Fruit fly (Drosophila melanogaster) whole organism, prepupa: ENCODE results near the gene CG11345.

Experiments
- Blimp-1 ChIP-seq: fragments of 200-800 bp; sonication (Bioruptor generic); optimal IDR thresholded peaks from 3 replicates; lab custom pipeline; 2017; ENCODE audit warnings: missing biosample characterization, missing genetic modification characterization, mild to moderate bottlenecking, moderate library complexity, missing genetic modification reagents
- CG10631 ChIP-seq: fragments of 200-800 bp; sonication (Bioruptor generic); optimal IDR thresholded peaks from 2 replicates; lab custom pipeline; 2016; ENCODE audit warnings: missing biosample characterization, missing genetic modification characterization
- CG10669 ChIP-seq: fragments of 200-800 bp; sonication (Bioruptor generic); optimal IDR thresholded peaks from 3 replicates; lab custom pipeline; 2018; ENCODE audit warnings: missing biosample characterization, mild to moderate bottlenecking, missing genetic modification characterization, moderate library complexity
- CG11762 ChIP-seq: fragments of 200-800 bp; sonication (Bioruptor generic); optimal IDR thresholded peaks from 3 replicates; lab custom pipeline; 2016; ENCODE audit warnings: missing biosample characterization, missing genetic modification characterization; ENCODE audit not compliant: insufficient read depth
- CG11902 ChIP-seq: fragments of 200-800 bp; sonication (Bioruptor generic); optimal IDR thresholded peaks from 3 replicates; lab custom pipeline; 2016; ENCODE audit warnings: missing biosample characterization, missing genetic modification characterization
- CG15336 ChIP-seq: fragments of 200-800 bp; sonication (Bioruptor generic); IDR thresholded peaks from 2 replicates; pipeline ENCODE4 v1.3.6; 2022; ENCODE audit warnings: missing biosample characterization, missing genetic modification characterization
- CG16779 ChIP-seq: fragments of 200-800 bp; sonication (Bioruptor generic); optimal IDR thresholded peaks from 3 replicates; lab custom pipeline; 2017; ENCODE audit warnings: missing biosample characterization, mild to moderate bottlenecking, missing genetic modification characterization
- CG31627 ChIP-seq: fragments of 200-800 bp; sonication (Bioruptor generic); optimal IDR thresholded peaks from 3 replicates; lab custom pipeline; 2016; ENCODE audit warnings: missing biosample characterization, missing genetic modification characterization
- CG32006 ChIP-seq: fragments of 200-800 bp; sonication (Bioruptor generic); optimal IDR thresholded peaks from 3 replicates; lab custom pipeline; 2017; ENCODE audit warnings: missing biosample characterization, mild to moderate bottlenecking, missing genetic modification characterization
- CG34406 ChIP-seq: fragments of 200-800 bp; sonication (Bioruptor generic); optimal IDR thresholded peaks from 3 replicates; lab custom pipeline; 2016; ENCODE audit warnings: missing biosample characterization, missing genetic modification characterization
- CG3919 ChIP-seq: fragments of 200-800 bp; sonication (Bioruptor generic); optimal IDR thresholded peaks from 3 replicates; lab custom pipeline; 2016; ENCODE audit warnings: missing biosample characterization, missing genetic modification characterization
- CG4318 ChIP-seq: fragments of 200-800 bp; sonication (Bioruptor generic); optimal IDR thresholded peaks from 3 replicates; lab custom pipeline; 2017; ENCODE audit warnings: missing biosample characterization, mild to moderate bottlenecking, missing genetic modification characterization
- CG6276 ChIP-seq: fragments of 200-800 bp; sonication (Bioruptor generic); optimal IDR thresholded peaks from 2 replicates; lab custom pipeline; 2017; ENCODE audit warnings: missing biosample characterization, mild to moderate bottlenecking, missing genetic modification characterization
- CG6808 ChIP-seq: fragments of 200-800 bp; sonication (Bioruptor generic); optimal IDR thresholded peaks from 3 replicates; lab custom pipeline; 2017; ENCODE audit warnings: missing biosample characterization, missing genetic modification characterization, mild to moderate bottlenecking, moderate library complexity, missing genetic modification reagents
- CG7368 ChIP-seq: fragments of 200-800 bp; sonication (Bioruptor generic); optimal IDR thresholded peaks from 3 replicates; lab custom pipeline; 2016; ENCODE audit warnings: missing biosample characterization, missing genetic modification characterization
- CG8119 ChIP-seq: fragments of 200-800 bp; sonication (Bioruptor generic); IDR thresholded peaks from 3 replicates; pipeline ENCODE4 v1.3.6; 2022; ENCODE audit warnings: missing biosample characterization, missing genetic modification characterization
- CG8319 ChIP-seq: fragments of 200-800 bp; sonication (Bioruptor generic); optimal IDR thresholded peaks from 3 replicates; lab custom pipeline; 2016; ENCODE audit warnings: missing biosample characterization, missing genetic modification characterization
- CG8632 ChIP-seq: fragments of 200-800 bp; sonication (Bioruptor generic); optimal IDR thresholded peaks from 3 replicates; lab custom pipeline; 2016; ENCODE audit warnings: missing biosample characterization, missing genetic modification characterization
- CG9139 ChIP-seq: fragments of 200-800 bp; sonication (Bioruptor generic); optimal IDR thresholded peaks from 3 replicates; lab custom pipeline; 2017; ENCODE audit warnings: missing biosample characterization, mild to moderate bottlenecking, missing genetic modification characterization
- Eip75B ChIP-seq: fragments of 200-800 bp; sonication (Bioruptor generic); optimal IDR thresholded peaks from 3 replicates; lab custom pipeline; 2016; ENCODE audit warnings: missing biosample characterization, missing genetic modification characterization
- Eip78C ChIP-seq: fragments of 200-800 bp; sonication (Bioruptor generic); peaks from one replicate; lab custom pipeline; 2016; ENCODE audit warnings: missing biosample characterization, missing genetic modification characterization
- Ets21C ChIP-seq: fragments of 200-800 bp; sonication (Bioruptor generic); optimal IDR thresholded peaks from 3 replicates; lab custom pipeline; 2016; ENCODE audit warnings: missing biosample characterization, missing genetic modification characterization
- Ets96B ChIP-seq: fragments of 200-800 bp; optimal IDR thresholded peaks from 2 replicates; lab custom pipeline; 2019; ENCODE audit warnings: missing biosample characterization, mild to moderate bottlenecking, missing genetic modification characterization, moderate library complexity
- Gug ChIP-seq: fragments of 200-800 bp; sonication (Bioruptor generic); IDR thresholded peaks from 2 replicates; pipeline ENCODE4 v1.3.6; 2022; ENCODE audit warnings: missing biosample characterization, missing genetic modification characterization
- Hr39 ChIP-seq: fragments of 200-800 bp; sonication (Bioruptor generic); optimal IDR thresholded peaks from 2 replicates; lab custom pipeline; 2016; ENCODE audit warnings: missing biosample characterization, missing genetic modification characterization
- Lpt ChIP-seq: fragments of 200-800 bp; sonication (Bioruptor generic); optimal IDR thresholded peaks from 3 replicates; lab custom pipeline; 2016; ENCODE audit warnings: missing biosample characterization, missing genetic modification characterization
- Met ChIP-seq: fragments of 200-800 bp; sonication (Bioruptor generic); optimal IDR thresholded peaks from 3 replicates; lab custom pipeline; 2016; ENCODE audit warnings: missing biosample characterization, missing genetic modification characterization
- OdsH ChIP-seq: fragments of 200-800 bp; sonication (Bioruptor generic); optimal IDR thresholded peaks from 3 replicates; lab custom pipeline; 2016; ENCODE audit warnings: missing biosample characterization, missing genetic modification characterization
- Smox ChIP-seq: fragments of 200-800 bp; sonication (Bioruptor generic); optimal IDR thresholded peaks from 3 replicates; lab custom pipeline; 2016; ENCODE audit warnings: missing biosample characterization, missing genetic modification characterization
- Sox102F ChIP-seq: fragments of 200-800 bp; sonication (Bioruptor generic); optimal IDR thresholded peaks from 2 replicates; lab custom pipeline; 2016; ENCODE audit warnings: missing biosample characterization, mild to moderate bottlenecking, missing genetic modification characterization
- Sox14 ChIP-seq: fragments of 200-800 bp; sonication (Bioruptor generic); optimal IDR thresholded peaks from 3 replicates; lab custom pipeline; 2016; ENCODE audit warnings: missing biosample characterization, missing genetic modification characterization
- Sox15 ChIP-seq: fragments of 200-800 bp; sonication (Bioruptor generic); optimal IDR thresholded peaks from 3 replicates; lab custom pipeline; 2016; ENCODE audit warnings: missing biosample characterization, missing genetic modification characterization
- acj6 ChIP-seq: fragments of 200-800 bp; sonication (Bioruptor generic); optimal IDR thresholded peaks from 3 replicates; lab custom pipeline; 2016; ENCODE audit warnings: missing biosample characterization, missing genetic modification characterization
- cyc ChIP-seq: fragments of 200-800 bp; sonication (Bioruptor generic); optimal IDR thresholded peaks from 3 replicates; lab custom pipeline; 2016; ENCODE audit warnings: missing biosample characterization, missing genetic modification characterization
- dac ChIP-seq: fragments of 200-800 bp; sonication (Bioruptor generic); optimal IDR thresholded peaks from 2 replicates; lab custom pipeline; 2017; ENCODE audit warnings: missing biosample characterization, mild to moderate bottlenecking, missing genetic modification characterization
- dsx ChIP-seq: fragments of 200-800 bp; optimal IDR thresholded peaks from 3 replicates; lab custom pipeline; 2019; ENCODE audit warnings: missing biosample characterization, mild to moderate bottlenecking, missing genetic modification characterization, moderate library complexity; ENCODE audit not compliant: poor library complexity, severe bottlenecking
- esn ChIP-seq: fragments of 200-800 bp; sonication (Bioruptor generic); optimal IDR thresholded peaks from 2 replicates; lab custom pipeline; 2016; ENCODE audit warnings: missing biosample characterization, mild to moderate bottlenecking, missing genetic modification characterization, moderate library complexity
- fd59A ChIP-seq: fragments of 200-800 bp; sonication (Bioruptor generic); optimal IDR thresholded peaks from 2 replicates; lab custom pipeline; 2017; ENCODE audit warnings: missing biosample characterization, mild to moderate bottlenecking, missing genetic modification characterization, missing genetic modification reagents
- fd85E ChIP-seq: fragments of 200-800 bp; sonication (Bioruptor generic); optimal IDR thresholded peaks from 3 replicates; lab custom pipeline; 2016; ENCODE audit warnings: missing biosample characterization, missing genetic modification characterization
- fkh ChIP-seq: fragments of 200-800 bp; sonication (Bioruptor generic); optimal IDR thresholded peaks from 3 replicates; lab custom pipeline; 2017; ENCODE audit warnings: missing biosample characterization, mild to moderate bottlenecking, missing genetic modification characterization, moderate library complexity
- lz ChIP-seq: fragments of 200-800 bp; sonication (Bioruptor generic); optimal IDR thresholded peaks from 3 replicates; lab custom pipeline; 2016; ENCODE audit warnings: missing biosample characterization, missing genetic modification characterization
- net ChIP-seq: fragments of 200-800 bp; sonication (Bioruptor generic); optimal IDR thresholded peaks from 3 replicates; lab custom pipeline; 2016; ENCODE audit warnings: missing biosample characterization, missing genetic modification characterization
- pdm3 ChIP-seq: fragments of 200-800 bp; sonication (Bioruptor generic); optimal IDR thresholded peaks from 3 replicates; lab custom pipeline; 2016; ENCODE audit warnings: missing biosample characterization, missing genetic modification characterization
- spab ChIP-seq: fragments of 200-800 bp; sonication (Bioruptor generic); optimal IDR thresholded peaks from 2 replicates; lab custom pipeline; 2017; ENCODE audit warnings: missing biosample characterization, mild to moderate bottlenecking, missing genetic modification characterization, missing genetic modification reagents
- ss ChIP-seq, 2 experiments: fragments of 200-800 bp; sonication (Bioruptor generic); optimal IDR thresholded peaks; 2 replicates in 1 of 2; 3 replicates in 1 of 2; lab custom pipeline; 2017 to 2018; ENCODE audit warnings: mild to moderate bottlenecking in 2 of 2, missing biosample characterization in 2 of 2, missing genetic modification characterization in 2 of 2, moderate library complexity in 1 of 2
- topi ChIP-seq: fragments of 200-800 bp; sonication (Bioruptor generic); optimal IDR thresholded peaks from 3 replicates; lab custom pipeline; 2016; ENCODE audit warnings: missing biosample characterization, missing genetic modification characterization
- vri ChIP-seq: fragments of 200-800 bp; sonication (Bioruptor generic); optimal IDR thresholded peaks from 3 replicates; lab custom pipeline; 2016; ENCODE audit warnings: missing biosample characterization, mild to moderate bottlenecking, missing genetic modification characterization

Gene CG11345

dm6 chr3L:4408313-4409133, 49.4 kb downstream of the CG11345 start (continued):
- TF ChIP-seq CG10669 (peak; percentile 24), CG9139 (GFP tag; lab: Kevin White, UChicago) (no peak), fd59A (no peak), topi (GFP tag; lab: Kevin White, UChicago) (no peak), CG8119 (GFP tag; lab: Robert Waterston, UW) (no peak)

DNA sequence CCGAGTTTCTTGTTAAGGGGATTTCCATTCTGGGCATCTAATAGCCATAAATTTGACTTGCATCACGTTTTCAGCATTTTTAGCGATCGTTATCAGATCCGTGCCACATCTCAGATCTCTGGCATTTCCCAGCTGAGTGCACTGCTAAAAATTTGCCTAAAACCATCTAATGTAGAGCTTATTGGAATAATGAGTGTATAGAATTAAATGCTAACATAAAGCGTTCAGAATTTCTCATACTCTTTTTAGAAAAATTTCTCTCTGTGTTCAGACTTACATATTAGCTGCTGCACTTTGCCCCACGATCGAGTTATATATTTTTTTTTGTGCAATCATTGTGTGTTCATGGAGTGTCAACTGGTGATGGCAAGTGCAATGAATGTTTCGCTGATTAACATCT, 50.2 kb downstream of the CG11345 start:
- TF ChIP-seq CG6808 (GFP tag; lab: Kevin White, UChicago) (no peak), Ets21C (peak; percentile 7), CG16779 (tag; lab: Kevin White, UChicago) (no peak), Sox15 (no peak), esn (GFP tag; lab: Kevin White, UChicago) (peak; percentile 36), fkh (GFP tag; lab: Kevin White, UChicago) (no peak), spab (GFP tag; lab: Kevin White, UChicago) (no peak), CG8119 (GFP tag; lab: Robert Waterston, UW) (peak; percentile 68), CG4318 (GFP tag; lab: Kevin White, UChicago) (peak; percentile 39), Blimp-1 (no peak), Lpt (GFP tag; lab: Kevin White, UChicago) (peak; percentile 36), CG31627 (GFP tag; lab: Kevin White, UChicago) (peak; percentile 24), Eip75B (GFP tag; lab: Kevin White, UChicago) (peak; percentile 47), CG7368 (no peak), Ets96B (tag; lab: Kevin White, UChicago) (peak; percentile 35), fd85E (GFP tag; lab: Kevin White, UChicago) (no peak), CG15336 (GFP tag; lab: Robert Waterston, UW) (peak; percentile 78), CG34406 (GFP tag; lab: Kevin White, UChicago) (peak; percentile 13), CG10631 (GFP tag; lab: Kevin White, UChicago) (peak; percentile 60), Gug (GFP tag; lab: Robert Waterston, UW) (peak; percentile 57; the same call in 1 of the 2 replicates), CG10669 (peak; percentile 25), ss (GFP tag; optimal IDR thresholded peaks at IDR 0.05; lab: Kevin White, UChicago) (no peak), CG11902 (no peak), Sox102F (GFP tag; lab: Kevin White, UChicago) (no peak), acj6 (peak; percentile 54), dac (GFP tag; lab: Kevin White, UChicago) (peak; percentile 24), CG3919 (GFP tag; lab: Kevin White, UChicago) (peak; percentile 62), CG6276 (GFP tag; lab: Kevin White, UChicago) (peak; percentile 42), Met (peak; percentile 64), topi (GFP tag; lab: Kevin White, UChicago) (peak; percentile 40), Smox (GFP tag; lab: Kevin White, UChicago) (peak; percentile 10), net (peak; percentile 62), CG8632 (GFP tag; lab: Kevin White, UChicago) (peak; percentile 35), Hr39 (GFP tag; lab: Kevin White, UChicago) (peak; percentile 45), Sox14 (GFP tag; lab: Kevin White, UChicago) (peak; percentile 22), CG8319 (GFP tag; lab: Kevin White, UChicago) (no peak), cyc (GFP tag; lab: Kevin White, UChicago) (peak; percentile 1), vri (GFP tag; lab: Kevin White, UChicago) (no peak), OdsH (GFP tag; lab: Kevin White, UChicago) (peak; percentile 74), pdm3 (GFP tag; lab: Kevin White, UChicago) (peak; percentile 65), CG11762 (GFP tag; lab: Kevin White, UChicago) (peak; percentile 3), dsx (peak; percentile 0), CG9139 (GFP tag; lab: Kevin White, UChicago) (no peak), CG32006 (GFP tag; lab: Kevin White, UChicago) (peak; percentile 76), Eip78C (GFP tag; lab: Kevin White, UChicago) (peak; percentile 85), lz (peak; percentile 44)
